Fruit fly (Drosophila melanogaster) whole organism, larva: Measurements from ENCODE around the gene PH4alphaSG2.
A peak's percentile ranks its signal among the peaks of the same experiment; 100 is the strongest.

Experiments
- noc ChIP-seq: fragments of 200-800 bp; sonication (Bioruptor generic); optimal IDR thresholded peaks from 3 replicates; lab custom pipeline; 2019; ENCODE audit warnings: missing biosample characterization, mild to moderate bottlenecking, missing genetic modification characterization, moderate library complexity

PH4alphaSG2 gene

DNA sequence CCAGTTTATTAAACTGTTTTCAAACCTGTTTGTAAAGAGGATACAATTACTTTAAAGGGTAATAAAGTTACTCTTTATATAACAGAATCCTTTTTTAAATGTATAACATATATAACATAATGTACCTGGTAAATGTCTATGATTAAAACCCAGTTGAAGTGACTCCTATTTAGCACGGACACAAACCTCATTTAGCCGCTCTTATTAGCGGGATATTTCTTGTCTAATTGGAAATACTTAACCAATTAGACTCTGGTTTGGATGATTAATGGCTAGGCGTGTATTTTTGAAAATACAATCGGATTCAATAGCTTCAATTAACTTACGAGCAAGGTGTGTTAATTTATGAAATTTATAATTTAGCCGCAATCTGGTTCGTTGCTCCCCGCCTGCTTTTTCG is 22.8 kb upstream of the PH4alphaSG2 start:
- TF ChIP-seq noc = no peak

DNA sequence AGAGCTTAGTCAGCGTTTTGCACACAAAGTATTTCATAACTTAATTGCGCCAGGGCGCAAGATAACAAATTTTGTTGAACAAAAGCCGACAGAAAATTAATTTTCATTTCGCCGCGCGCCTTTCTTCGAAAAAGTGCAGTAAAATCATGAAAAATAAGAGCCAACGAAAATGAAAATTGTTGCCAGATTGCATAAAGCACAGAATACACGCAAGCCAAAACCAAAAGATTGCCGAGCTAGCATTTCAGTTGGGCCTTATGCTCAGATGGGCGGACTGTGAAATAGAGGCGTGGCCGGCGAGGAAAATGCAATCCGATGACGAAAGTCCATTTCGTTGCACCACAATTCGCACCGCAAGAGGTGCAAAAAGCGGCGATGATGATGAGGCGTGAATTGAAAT is 19.2 kb upstream of the PH4alphaSG2 start:
- TF ChIP-seq noc = no peak

- TF ChIP-seq noc = no peak
These were observed 17.5 kb upstream of the PH4alphaSG2 start for dm6 chr3R:30472331-30472730.

DNA sequence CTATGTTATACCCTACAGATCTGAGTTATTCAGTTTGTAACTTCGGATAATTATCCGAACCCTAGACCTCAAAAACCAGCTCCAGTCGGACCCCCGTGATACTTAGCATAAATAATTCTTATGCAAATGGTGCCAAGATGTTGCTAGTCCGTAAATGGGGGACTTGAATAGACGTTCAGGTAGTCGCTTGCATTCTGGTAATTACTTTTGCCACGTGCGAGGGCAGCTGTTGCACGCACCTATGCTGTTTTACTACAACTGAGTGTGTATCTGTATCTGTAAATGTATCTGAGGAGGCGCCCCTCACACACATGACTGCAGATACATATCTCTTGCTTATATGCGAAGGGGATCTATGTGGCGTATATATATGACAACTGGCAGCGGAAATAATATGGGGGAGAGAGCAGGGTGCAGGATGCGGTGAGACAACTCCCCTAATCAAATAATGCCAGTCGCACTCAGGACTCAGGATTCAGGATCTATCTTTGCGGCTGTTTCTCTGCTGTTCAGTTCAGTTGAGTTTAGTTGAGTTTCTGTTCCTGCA is 15.1 kb upstream of the PH4alphaSG2 start:
- TF ChIP-seq noc = no peak

- TF ChIP-seq noc = no peak
These were observed 14.0 kb upstream of the PH4alphaSG2 start for dm6 chr3R:30475910-30476309.

DNA sequence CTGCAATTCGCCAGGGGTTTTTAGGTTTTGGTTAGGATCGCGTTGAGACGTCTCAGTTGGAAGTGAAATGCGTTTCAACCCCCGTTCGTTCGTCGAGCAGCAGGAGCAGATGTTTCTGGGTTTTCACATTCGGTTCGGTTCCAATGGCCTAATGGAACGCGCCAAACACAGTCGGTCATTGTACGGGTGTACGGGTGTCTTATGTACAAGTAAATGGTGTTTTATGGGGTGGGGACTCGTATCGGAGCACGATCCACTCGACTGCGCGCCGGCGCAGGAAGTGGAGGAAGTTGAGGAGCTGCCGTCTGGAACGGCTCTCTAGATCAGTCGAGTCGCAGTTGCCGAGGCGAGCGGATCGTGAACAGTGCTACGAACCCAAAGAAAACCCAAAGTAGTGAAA is 13.5 kb upstream of the PH4alphaSG2 start, which contains the start of gene spdo:
TSS of gene spdo (plus strand) at position 318 of the 400 bp plus-strand sequence.
- TF ChIP-seq noc = no peak

DNA sequence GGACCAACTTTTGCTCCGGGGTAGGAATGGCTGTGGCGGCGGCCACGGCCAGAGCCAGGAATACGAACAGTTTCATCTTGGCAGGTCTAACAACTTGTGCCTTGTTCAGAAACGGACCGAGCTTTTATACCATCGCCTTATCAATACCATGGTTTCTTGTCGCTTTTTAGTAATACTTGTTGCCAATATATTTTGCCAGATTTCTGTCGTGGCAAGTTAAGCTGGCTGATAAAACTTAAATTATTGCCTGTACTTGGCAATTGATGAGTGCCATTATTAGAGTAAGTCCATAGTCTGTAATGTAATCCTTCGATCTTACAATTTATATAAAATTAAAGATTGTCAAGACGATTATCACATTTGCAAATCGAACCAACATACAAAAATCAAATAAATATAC is 2.0 kb upstream of the PH4alphaSG2 start, which contains the start of gene Jon99Fii:
TSS of gene Jon99Fii (minus strand) at position 101 of the 400 bp plus-strand sequence.
- no peak for TF ChIP-seq noc

- peak; percentile 47 for TF ChIP-seq noc
These were observed 1.2 kb upstream of the PH4alphaSG2 start, which contains the start of gene Jon99Fi for dm6 chr3R:30488663-30489062. Gene Jon99Fi (plus strand): TSS chr3R:30488963.

DNA sequence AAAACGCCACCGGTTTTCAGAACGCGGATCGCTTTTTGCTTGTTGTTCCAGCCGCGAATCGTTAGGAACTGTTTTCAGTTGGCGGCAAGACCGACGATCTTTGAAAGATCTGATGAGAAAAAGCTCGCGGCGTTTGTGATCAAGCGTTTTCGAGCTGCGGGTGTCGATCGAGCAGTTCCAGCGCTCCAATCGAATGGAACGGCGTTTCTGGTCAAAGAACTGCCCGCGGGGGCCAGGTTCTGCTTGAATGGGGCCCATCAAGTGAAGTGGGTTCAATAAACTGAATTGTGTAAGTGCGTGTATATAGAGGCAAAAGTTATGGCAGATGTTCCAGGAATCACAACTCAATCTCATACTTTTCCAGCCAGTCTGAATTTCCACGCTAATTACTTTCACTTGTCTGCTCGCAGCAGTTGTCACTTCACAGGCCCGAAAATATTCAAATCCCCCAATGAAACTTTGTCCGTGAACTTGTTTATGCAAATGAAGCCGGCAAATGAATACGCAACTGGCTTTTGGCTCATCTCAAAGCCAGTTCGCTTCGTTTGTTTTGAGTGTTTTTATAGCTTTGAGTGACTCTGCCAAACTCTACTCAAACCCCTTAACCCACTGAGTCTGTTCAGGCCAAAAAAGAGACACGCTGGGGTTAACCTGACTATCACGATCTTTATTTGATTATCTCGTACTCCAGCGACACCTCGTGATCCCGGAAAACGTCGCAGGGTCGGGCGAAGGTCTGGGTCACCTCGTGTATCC is 6.4 kb downstream of the PH4alphaSG2 start, which contains the start of gene PH4alphaMP:
TSS of gene PH4alphaMP (minus strand) at position 51 of the 756 bp plus-strand sequence.
- TF ChIP-seq noc = no peak

DNA sequence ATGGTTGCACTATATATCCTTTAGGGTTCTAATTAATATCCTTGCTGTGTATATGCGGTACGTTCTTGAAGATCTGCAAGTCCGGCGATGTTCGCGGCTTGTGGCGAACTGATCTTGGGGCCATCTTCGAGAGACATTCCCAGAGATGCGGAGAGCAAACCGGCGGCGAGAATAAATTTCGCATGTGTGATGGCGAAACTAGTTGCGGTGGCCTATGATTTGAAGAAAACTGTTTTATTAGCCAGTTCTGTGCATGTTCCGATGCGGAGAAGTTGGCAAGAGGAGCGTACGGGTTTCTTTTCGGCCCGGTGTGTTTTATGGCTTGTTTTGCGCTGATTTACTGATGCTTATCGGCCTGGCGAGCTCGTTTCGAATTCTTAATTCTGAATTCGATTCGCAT is 10.4 kb downstream of the PH4alphaSG2 start, which contains the start of gene PH4alphaNE1:
TSS of gene PH4alphaNE1 (minus strand) at position 101 of the 400 bp plus-strand sequence.
- no peak for TF ChIP-seq noc

dm6 chr3R:30501174-30501573 is 11.3 kb downstream of the PH4alphaSG2 start:
- peak; percentile 36 for TF ChIP-seq noc

dm6 chr3R:30503406-30503805 is 13.5 kb downstream of the PH4alphaSG2 start, which contains the start of gene CG31371:
Gene CG31371 (minus strand): TSS chr3R:30503506.
- TF ChIP-seq noc = no peak

DNA sequence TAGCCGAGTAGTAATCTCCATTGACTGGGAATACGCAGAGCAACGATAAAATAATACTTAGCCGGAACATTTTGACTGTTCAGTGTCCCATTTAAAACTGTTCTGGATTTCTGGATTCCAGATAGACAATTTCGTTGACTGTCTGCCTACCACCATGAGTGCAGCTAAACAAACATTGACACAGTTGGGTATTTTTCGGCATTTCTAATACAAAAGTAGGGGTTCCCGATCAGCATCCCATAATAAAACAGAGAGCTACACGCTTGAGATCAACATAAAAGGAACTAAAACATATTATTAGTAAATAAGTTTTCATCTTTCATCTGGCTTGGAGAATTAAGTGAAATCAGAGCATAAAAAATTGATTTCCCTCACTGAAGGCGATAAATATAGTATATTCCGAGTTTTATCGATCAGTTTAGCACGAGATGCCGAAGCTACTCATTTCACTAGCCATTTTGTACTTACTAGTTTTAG is 15.7 kb downstream of the PH4alphaSG2 start, which contains the start of the genes PH4alphaSG1 and CG15539:
TSS of gene PH4alphaSG1 (minus strand) at position 101 of the 477 bp plus-strand sequence.
TSS of gene CG15539 (plus strand) at position 427 of the 477 bp plus-strand sequence.
- TF ChIP-seq noc = no peak

dm6 chr3R:30507723-30508122 is 17.8 kb downstream of the PH4alphaSG2 start, which contains the start of gene CG34041:
Gene CG34041 (plus strand): TSS chr3R:30508023.
- TF ChIP-seq noc = no peak

DNA sequence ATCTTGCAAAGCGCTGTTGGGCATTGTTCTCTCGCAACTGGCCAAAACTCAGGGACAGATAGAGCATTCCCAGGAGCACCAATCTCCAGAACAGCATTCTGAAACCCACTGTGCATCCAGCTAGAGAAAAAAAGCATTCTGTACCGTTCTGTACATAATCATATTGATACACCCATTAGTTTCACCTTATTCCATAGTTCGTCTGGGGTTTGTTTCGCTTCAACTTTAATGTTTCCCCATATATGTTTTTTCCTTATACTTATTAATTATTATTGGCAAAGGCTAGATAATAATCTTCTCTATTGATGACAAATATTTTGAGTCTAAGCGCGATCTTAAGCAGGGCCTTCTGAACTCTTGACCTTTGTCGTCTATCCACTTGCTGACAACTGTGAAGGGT is 22.2 kb downstream of the PH4alphaSG2 start, which contains the start of gene PH4alphaNE2:
TSS of gene PH4alphaNE2 (minus strand) at position 101 of the 400 bp plus-strand sequence.
- no peak for TF ChIP-seq noc

DNA sequence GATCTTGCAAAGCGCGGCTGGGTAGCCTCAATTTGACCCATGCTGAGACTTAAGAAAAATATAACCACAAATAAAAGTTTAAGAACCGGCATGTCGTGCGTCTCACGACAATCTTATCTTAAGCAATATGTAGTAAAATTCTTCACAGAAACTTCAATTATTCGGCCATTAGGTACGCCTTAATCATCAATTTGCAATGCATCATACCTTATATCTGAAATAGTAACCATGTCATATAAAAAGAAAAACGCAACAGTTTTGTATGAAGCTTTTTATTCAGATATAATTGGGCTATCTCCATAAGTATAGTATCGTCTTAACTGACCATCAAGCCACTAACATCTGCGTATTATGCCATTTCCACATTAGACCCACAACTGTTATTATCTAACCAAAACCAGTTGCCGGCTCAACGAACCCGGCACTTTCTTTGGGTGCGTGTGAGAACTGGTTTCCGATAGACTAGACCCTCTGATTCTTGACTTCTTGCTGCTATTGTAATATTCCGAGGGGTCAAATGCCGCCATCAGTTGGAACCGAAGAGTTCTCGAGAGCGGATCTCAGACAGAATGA is 24.5 kb downstream of the PH4alphaSG2 start, which contains the start of the genes CG31524 and CG9698:
TSS of gene CG31524 (minus strand) at position 101 of the 573 bp plus-strand sequence.
TSS of gene CG9698 (plus strand) at position 523 of the 573 bp plus-strand sequence.
- TF ChIP-seq noc = no peak
